Fruit fly (Drosophila melanogaster) whole organism, embryonic: ENCODE measurements around the gene QIL1.

Experiments
- BEAF-32 ChIP-seq: fragments of 200-800 bp; sonication (Bioruptor generic); optimal IDR thresholded peaks from 3 replicates; lab custom pipeline; 2017; ENCODE audit warnings: missing biosample characterization, missing genetic modification characterization, mild to moderate bottlenecking, moderate library complexity, missing genetic modification reagents
- CG1024 ChIP-seq: fragments of 200-800 bp; sonication (Bioruptor generic); IDR thresholded peaks from 2 replicates; pipeline ENCODE4 v1.3.6; 2022; ENCODE audit warnings: missing biosample characterization, missing genetic modification characterization
- CG10543 ChIP-seq: fragments of 200-800 bp; sonication (Bioruptor generic); optimal IDR thresholded peaks from 3 replicates; lab custom pipeline; 2017; ENCODE audit warnings: missing biosample characterization, mild to moderate bottlenecking, missing genetic modification characterization, moderate library complexity
- CG10654 ChIP-seq: fragments of 200-800 bp; sonication (Bioruptor generic); optimal IDR thresholded peaks from 2 replicates; lab custom pipeline; 2016; ENCODE audit warnings: missing biosample characterization, missing genetic modification characterization
- CG11398 ChIP-seq: fragments of 200-800 bp; sonication (Bioruptor generic); optimal IDR thresholded peaks from 2 replicates; lab custom pipeline; 2016; ENCODE audit warnings: missing biosample characterization, missing genetic modification characterization
- CG15011 ChIP-seq: fragments of 200-800 bp; sonication (Bioruptor generic); optimal IDR thresholded peaks from 3 replicates; lab custom pipeline; 2018; ENCODE audit warnings: missing biosample characterization, mild to moderate bottlenecking, missing genetic modification characterization
- CG15269 ChIP-seq: fragments of 200-800 bp; sonication (Bioruptor generic); optimal IDR thresholded peaks from 2 replicates; lab custom pipeline; 2018; ENCODE audit warnings: missing biosample characterization, mild to moderate bottlenecking, missing genetic modification characterization, moderate library complexity
- CG1602 ChIP-seq: fragments of 200-800 bp; sonication (Bioruptor generic); optimal IDR thresholded peaks from 3 replicates; lab custom pipeline; 2016; ENCODE audit warnings: missing biosample characterization, missing genetic modification characterization
- CG2199 ChIP-seq: fragments of 200-800 bp; sonication (Bioruptor generic); IDR thresholded peaks from 3 replicates; pipeline ENCODE4 v1.3.6; 2022; ENCODE audit warnings: missing biosample characterization, missing genetic modification characterization
- CG2712 ChIP-seq: fragments of 200-800 bp; optimal IDR thresholded peaks from 3 replicates; lab custom pipeline; 2019; ENCODE audit warnings: missing biosample characterization, mild to moderate bottlenecking, missing genetic modification characterization, moderate library complexity
- CG31441 ChIP-seq: fragments of 200-800 bp; sonication (Bioruptor generic); IDR thresholded peaks from 2 replicates; pipeline ENCODE4 v1.3.6; 2022; ENCODE audit warnings: missing biosample characterization, missing genetic modification characterization
- CG3726 ChIP-seq: fragments of 200-800 bp; sonication (Bioruptor generic); IDR thresholded peaks from 3 replicates; pipeline ENCODE4, ENCODE4 v1.3.6; 2022; ENCODE audit warnings: missing biosample characterization, missing genetic modification characterization
- CG4282 ChIP-seq: fragments of 200-800 bp; sonication (Bioruptor generic); optimal IDR thresholded peaks from 2 replicates; lab custom pipeline; 2016; ENCODE audit warnings: missing biosample characterization, missing genetic modification characterization
- CG4730 ChIP-seq: fragments of 200-800 bp; sonication (Bioruptor generic); IDR thresholded peaks from 2 replicates; pipeline ENCODE4 v1.3.6; 2022; ENCODE audit warnings: missing biosample characterization, missing genetic modification characterization
- CG6765 ChIP-seq: fragments of 200-800 bp; sonication (Bioruptor generic); optimal IDR thresholded peaks from 3 replicates; lab custom pipeline; 2017; ENCODE audit warnings: missing biosample characterization, mild to moderate bottlenecking, missing genetic modification characterization
- CG7987 ChIP-seq: fragments of 200-800 bp; sonication (Bioruptor generic); optimal IDR thresholded peaks from 2 replicates; lab custom pipeline; 2018; ENCODE audit warnings: missing biosample characterization, mild to moderate bottlenecking, missing genetic modification characterization, moderate library complexity
- CG8290 ChIP-seq, 3 experiments: fragments of 200-800 bp; sonication (Bioruptor generic); optimal IDR thresholded peaks; 2 replicates each; lab custom pipeline; 2016 to 2019; ENCODE audit warnings: missing biosample characterization in 3 of 3, missing genetic modification characterization in 3 of 3, mild to moderate bottlenecking in 2 of 3, moderate library complexity in 1 of 3
- CG8765 ChIP-seq: fragments of 200-800 bp; sonication (Bioruptor generic); IDR thresholded peaks from 2 replicates; pipeline ENCODE4 v1.3.6; 2022; ENCODE audit warnings: missing biosample characterization, missing genetic modification characterization
- CG9215 ChIP-seq: fragments of 200-800 bp; sonication (Bioruptor generic); IDR thresholded peaks from 2 replicates; pipeline ENCODE4 v1.3.6; 2022; ENCODE audit warnings: missing biosample characterization, missing genetic modification characterization
- CG9797 ChIP-seq: fragments of 200-800 bp; sonication (Bioruptor generic); optimal IDR thresholded peaks from 3 replicates; lab custom pipeline; 2018; ENCODE audit warnings: missing biosample characterization, mild to moderate bottlenecking, missing genetic modification characterization
- Dbx ChIP-seq: fragments of 200-800 bp; sonication (Bioruptor generic); IDR thresholded peaks from 3 replicates; pipeline ENCODE4 v1.3.6; 2022; ENCODE audit warnings: missing biosample characterization, missing genetic modification characterization
- Hr78 ChIP-seq, 2 experiments: fragments of 200-800 bp in 1 of 2; fragments of >200 bp in 1 of 2; sonication (Bioruptor generic) in 1 of 2; optimal IDR thresholded peaks; 2 replicates each; lab custom pipeline; 2017 to 2019; ENCODE audit warnings: missing biosample characterization in 2 of 2, missing genetic modification characterization in 2 of 2, mild to moderate bottlenecking in 1 of 2, moderate library complexity in 1 of 2
- Kr ChIP-seq: fragments of 200-800 bp; sonication (Bioruptor generic); optimal IDR thresholded peaks from 2 replicates; lab custom pipeline; 2017; ENCODE audit warnings: missing biosample characterization, mild to moderate bottlenecking, missing genetic modification characterization
- Med ChIP-seq: fragments of 200-800 bp; sonication (Bioruptor generic); peaks from one replicate; lab custom pipeline; 2016; ENCODE audit warnings: missing biosample characterization, missing genetic modification characterization, mild to moderate bottlenecking, inconsistent platforms, moderate library complexity
- NK7.1 ChIP-seq: fragments of 200-800 bp; sonication (Bioruptor generic); optimal IDR thresholded peaks from 3 replicates; lab custom pipeline; 2016; ENCODE audit warnings: missing biosample characterization, missing genetic modification characterization
- NfI ChIP-seq: fragments of 200-800 bp; sonication (Bioruptor generic); optimal IDR thresholded peaks from 3 replicates; lab custom pipeline; 2018; ENCODE audit warnings: missing biosample characterization, mild to moderate bottlenecking, missing genetic modification characterization, moderate library complexity
- Rfx ChIP-seq: fragments of 200-800 bp; sonication (Bioruptor generic); IDR thresholded peaks from 2 replicates; pipeline ENCODE4 v1.3.6; 2022; ENCODE audit warnings: missing biosample characterization, missing genetic modification characterization
- Tbp ChIP-seq: fragments of >200 bp; optimal IDR thresholded peaks from 2 replicates; lab custom pipeline; 2018; ENCODE audit warnings: missing biosample characterization, missing genetic modification characterization
- amos ChIP-seq: fragments of 200-800 bp; sonication (Bioruptor generic); IDR thresholded peaks from 2 replicates; pipeline ENCODE4 v1.3.6; 2022; ENCODE audit warnings: missing biosample characterization, missing genetic modification characterization; ENCODE audit not compliant: partially characterized antibody
- bab2 ChIP-seq: fragments of 200-800 bp; sonication (Bioruptor generic); optimal IDR thresholded peaks from 2 replicates; lab custom pipeline; 2016; ENCODE audit warnings: missing biosample characterization, missing genetic modification characterization
- bbx ChIP-seq: fragments of 200-800 bp; sonication (Bioruptor generic); IDR thresholded peaks from 2 replicates; pipeline ENCODE4 v1.3.6; 2022; ENCODE audit warnings: missing biosample characterization, missing genetic modification characterization; ENCODE audit not compliant: partially characterized antibody
- bsh ChIP-seq, 2 experiments: fragments of 200-800 bp; sonication (Bioruptor generic); optimal IDR thresholded peaks; 2 replicates each; lab custom pipeline; 2017 to 2018; ENCODE audit warnings: mild to moderate bottlenecking in 2 of 2, missing biosample characterization in 2 of 2, missing genetic modification characterization in 2 of 2, moderate library complexity in 1 of 2
- dm ChIP-seq: fragments of 200-800 bp; sonication (Bioruptor generic); optimal IDR thresholded peaks from 3 replicates; lab custom pipeline; 2016; ENCODE audit warnings: missing biosample characterization, missing genetic modification characterization
- dpn ChIP-seq, 2 experiments: fragments of 200-800 bp; sonication (Bioruptor generic); optimal IDR thresholded peaks; 3 replicates each; lab custom pipeline; 2016; ENCODE audit warnings: missing biosample characterization in 2 of 2, missing genetic modification characterization in 2 of 2
- ftz-f1 ChIP-seq: fragments of 200-800 bp; sonication (Bioruptor generic); optimal IDR thresholded peaks from 2 replicates; lab custom pipeline; 2016; ENCODE audit warnings: missing biosample characterization, missing genetic modification characterization
- gcm2 ChIP-seq: fragments of 200-800 bp; sonication (Bioruptor generic); optimal IDR thresholded peaks from 2 replicates; lab custom pipeline; 2016; ENCODE audit warnings: missing biosample characterization, missing genetic modification characterization
- grau ChIP-seq: fragments of 200-800 bp; optimal IDR thresholded peaks from 3 replicates; lab custom pipeline; 2019; ENCODE audit warnings: missing biosample characterization, mild to moderate bottlenecking, missing genetic modification characterization, moderate library complexity
- hb ChIP-seq: fragments of 200-800 bp; sonication (Bioruptor generic); IDR thresholded peaks from 3 replicates; pipeline ENCODE4 v1.3.6; 2022; ENCODE audit warnings: missing biosample characterization, missing genetic modification characterization; ENCODE audit not compliant: partially characterized antibody
- hkb ChIP-seq, 2 experiments: fragments of 200-800 bp in 1 of 2; fragments of >200 bp in 1 of 2; sonication (Bioruptor generic) in 1 of 2; IDR thresholded peaks in 1 of 2; optimal IDR thresholded peaks in 1 of 2; 2 replicates each; pipeline versions ENCODE4 v1.3.6 to Lab custom; 2017 to 2022; ENCODE audit warnings: missing biosample characterization in 1 of 2, missing genetic modification characterization in 1 of 2
- hth ChIP-seq: fragments of >200 bp; optimal IDR thresholded peaks from 2 replicates; lab custom pipeline; 2017; ENCODE audit warnings: inconsistent platforms
- insv ChIP-seq, 2 experiments: fragments of 200-800 bp; sonication (Bioruptor generic); optimal IDR thresholded peaks; 3 replicates each; lab custom pipeline; 2016 to 2018; ENCODE audit warnings: missing biosample characterization in 2 of 2, missing genetic modification characterization in 2 of 2
- nmo ChIP-seq: fragments of 200-800 bp; sonication (Bioruptor generic); optimal IDR thresholded peaks from 2 replicates; lab custom pipeline; 2018; ENCODE audit warnings: missing biosample characterization, mild to moderate bottlenecking, missing genetic modification characterization, moderate library complexity
- rib ChIP-seq: fragments of 200-800 bp; sonication (Bioruptor generic); IDR thresholded peaks from 2 replicates; pipeline ENCODE4 v1.3.6; 2022; ENCODE audit warnings: missing biosample characterization, missing genetic modification characterization
- sima ChIP-seq: fragments of 200-800 bp; sonication (Bioruptor generic); optimal IDR thresholded peaks from 2 replicates; lab custom pipeline; 2016; ENCODE audit warnings: missing biosample characterization, missing genetic modification characterization
- slp2 ChIP-seq: fragments of 200-800 bp; sonication (Bioruptor generic); optimal IDR thresholded peaks from 2 replicates; lab custom pipeline; 2016; ENCODE audit warnings: missing biosample characterization, missing genetic modification characterization
- tio ChIP-seq: fragments of 200-800 bp; sonication (Bioruptor generic); optimal IDR thresholded peaks from 2 replicates; lab custom pipeline; 2017; ENCODE audit warnings: missing biosample characterization, missing genetic modification characterization, inconsistent platforms
- tx ChIP-seq: fragments of 200-800 bp; sonication (Bioruptor generic); optimal IDR thresholded peaks from 2 replicates; lab custom pipeline; 2016; ENCODE audit warnings: missing biosample characterization, missing genetic modification characterization
- usp ChIP-seq: fragments of >200 bp; optimal IDR thresholded peaks from 2 replicates; lab custom pipeline; 2017; ENCODE audit warnings: missing biosample characterization, missing genetic modification characterization
- wek ChIP-seq: fragments of 200-800 bp; sonication (Bioruptor generic); optimal IDR thresholded peaks from 3 replicates; lab custom pipeline; 2018; ENCODE audit warnings: missing biosample characterization, mild to moderate bottlenecking, missing genetic modification characterization, moderate library complexity
- zf30C ChIP-seq: fragments of 200-800 bp; sonication (Bioruptor generic); optimal IDR thresholded peaks from 3 replicates; lab custom pipeline; 2018; ENCODE audit warnings: missing biosample characterization, mild to moderate bottlenecking, missing genetic modification characterization

Gene QIL1

dm6 chr3L:17475979-17476393 is 10.2 kb downstream of the QIL1 start, which contains the start of gene CG34250 (continued):
- TF ChIP-seq dpn (GFP tag; optimal IDR thresholded peaks at IDR 0.05; lab: Kevin White, UChicago) (peak; percentile 41 to 55), nmo (GFP tag; lab: Kevin White, UChicago) (peak; percentile 70), CG2199 (GFP tag; lab: Robert Waterston, UW) (no peak), tio (GFP tag; lab: Kevin White, UChicago) (no peak), hth (lab: Kevin White, UChicago) (no peak), Kr (GFP tag; lab: Kevin White, UChicago) (no peak), Rfx (peak; percentile 61; the same call in 1 of the 2 replicates), gcm2 (GFP tag; lab: Kevin White, UChicago) (peak; percentile 37), grau (tag; lab: Kevin White, UChicago) (peak; percentile 49), CG1602 (GFP tag; lab: Kevin White, UChicago) (peak; percentile 48), CG8765 (GFP tag; lab: Robert Waterston, UW) (no peak), wek (GFP tag; lab: Kevin White, UChicago) (no peak), bbx (GFP tag; lab: Robert Waterston, UW) (peak; percentile 68), CG9797 (GFP tag; lab: Kevin White, UChicago) (peak; percentile 52), NfI (GFP tag; lab: Kevin White, UChicago) (no peak), tx (no peak), CG2712 (peak; percentile 72), Med (GFP tag; lab: Kevin White, UChicago) (peak; percentile 67), CG7987 (GFP tag; lab: Kevin White, UChicago) (no peak), amos (GFP tag; lab: Robert Waterston, UW) (peak; percentile 78; the same call in 1 of the 2 replicates), hkb (optimal IDR thresholded peaks at IDR 0.05; lab: Kevin White, UChicago) (peak; percentile 23), hkb (GFP tag; IDR thresholded peaks at IDR 0.05; lab: Robert Waterston, UW) (no peak; the same call in 1 of the 2 replicates), zf30C (GFP tag; lab: Kevin White, UChicago) (no peak), CG9215 (no peak), CG4730 (GFP tag; lab: Robert Waterston, UW) (no peak), CG6765 (GFP tag; lab: Kevin White, UChicago) (no peak), NK7.1 (GFP tag; lab: Kevin White, UChicago) (no peak), ftz-f1 (GFP tag; lab: Kevin White, UChicago) (no peak), dm (GFP tag; lab: Kevin White, UChicago) (no peak), Dbx (GFP tag; lab: Robert Waterston, UW) (no peak; the same call in 2 of the 3 replicates), sima (GFP tag; lab: Kevin White, UChicago) (no peak), hb (no peak), bsh (GFP tag; optimal IDR thresholded peaks at IDR 0.05; lab: Kevin White, UChicago) (peak in 1 of 2 experiments; percentile 14), CG1024 (GFP tag; lab: Robert Waterston, UW) (no peak), CG11398 (no peak), Tbp (GFP tag; lab: Kevin White, UChicago) (no peak), CG15269 (tag; lab: Kevin White, UChicago) (peak; percentile 26), CG10654 (GFP tag; lab: Kevin White, UChicago) (peak; percentile 11), rib (peak; percentile 45; the same call in 1 of the 2 replicates), CG3726 (no peak), CG8290 (GFP tag; optimal IDR thresholded peaks at IDR 0.05; lab: Kevin White, UChicago) (peak; percentile 34), CG8290 (tag; optimal IDR thresholded peaks at IDR 0.05; lab: Kevin White, UChicago) (peak in 1 of 2 experiments; percentile 32), BEAF-32 (GFP tag; lab: Kevin White, UChicago) (peak; percentile 88), Hr78 (GFP tag; optimal IDR thresholded peaks at IDR 0.05; lab: Kevin White, UChicago) (no peak), slp2 (GFP tag; lab: Kevin White, UChicago) (peak; percentile 18), CG31441 (peak; percentile 60; the same call in 1 of the 2 replicates), insv (GFP tag; optimal IDR thresholded peaks at IDR 0.05; lab: Kevin White, UChicago) (peak in 1 of 2 experiments; percentile 50), CG4282 (GFP tag; lab: Kevin White, UChicago) (no peak), usp (GFP tag; lab: Kevin White, UChicago) (no peak), CG15011 (no peak), CG10543 (GFP tag; lab: Kevin White, UChicago) (peak; percentile 56), bab2 (GFP tag; lab: Kevin White, UChicago) (no peak)
